Worm (Caenorhabditis elegans) whole organism, early embryonic: ENCODE data around the gene dhs-12.

Experiments used
- B0310.2 ChIP-seq: sonication (generic microtip); optimal IDR thresholded peaks from 2 replicates; lab custom pipeline; 2016; ENCODE audit warnings: mild to moderate bottlenecking, missing genetic modification characterization, missing compliant biosample characterization
- F13C5.2 ChIP-seq: sonication (generic microtip); optimal IDR thresholded peaks from 2 replicates; lab custom pipeline; 2017; ENCODE audit warnings: mild to moderate bottlenecking, missing genetic modification characterization, inconsistent platforms, missing compliant biosample characterization
- aly-1 ChIP-seq: sonication (generic microtip); optimal IDR thresholded peaks from 2 replicates; lab custom pipeline; 2016; ENCODE audit warnings: missing genetic modification characterization, missing compliant biosample characterization
- ama-1 ChIP-seq: fragments of 150-350 bp; optimal IDR thresholded peaks from 2 replicates; lab custom pipeline; 2014
- ceh-13 ChIP-seq: fragments of 200-800 bp; sonication (Bioruptor generic); optimal IDR thresholded peaks from 2 replicates; lab custom pipeline; 2018; ENCODE audit warnings: mild to moderate bottlenecking, missing genetic modification characterization, missing compliant biosample characterization
- ceh-36 ChIP-seq: sonication (generic microtip); optimal IDR thresholded peaks from 2 replicates; lab custom pipeline; 2016; ENCODE audit warnings: missing genetic modification characterization, inconsistent platforms, missing compliant biosample characterization
- ets-7 ChIP-seq: sonication (generic microtip); optimal IDR thresholded peaks from 2 replicates; lab custom pipeline; 2016; ENCODE audit warnings: missing genotype, missing genetic modification characterization, missing compliant biosample characterization
- flt-1 ChIP-seq: fragments of 200-800 bp; sonication (Bioruptor generic); IDR thresholded peaks from 2 replicates; pipeline ENCODE4 v1.3.6; 2022; ENCODE audit warnings: missing genetic modification characterization, missing compliant biosample characterization
- hmbx-1 ChIP-seq: sonication (generic microtip); optimal IDR thresholded peaks from 2 replicates; lab custom pipeline; 2016; ENCODE audit warnings: mild to moderate bottlenecking, missing genetic modification characterization, missing compliant biosample characterization
- hmg-4 ChIP-seq: fragments of 200-800 bp; sonication (Bioruptor generic); optimal IDR thresholded peaks from 2 replicates; lab custom pipeline; 2018; ENCODE audit warnings: mild to moderate bottlenecking, missing genetic modification characterization, missing compliant biosample characterization
- hnd-1 ChIP-seq: sonication (generic microtip); optimal IDR thresholded peaks from 2 replicates; lab custom pipeline; 2016; ENCODE audit warnings: missing genetic modification characterization, missing compliant biosample characterization
- pes-1 ChIP-seq: fragments of 200-800 bp; sonication (Bioruptor generic); IDR thresholded peaks from 2 replicates; pipeline ENCODE4 v1.3.6; 2022; ENCODE audit warnings: missing genetic modification reagents, missing genetic modification characterization, missing compliant biosample characterization
- scrt-1 ChIP-seq: fragments of 200-800 bp; sonication (Bioruptor generic); IDR thresholded peaks from 2 replicates; pipeline ENCODE4 v1.3.6; 2022; ENCODE audit warnings: missing genetic modification characterization, missing compliant biosample characterization
- sea-1 ChIP-seq: fragments of 200-800 bp; sonication (Bioruptor generic); conservative IDR thresholded peaks from 2 replicates; pipeline ENCODE4 v1.3.6; 2022; ENCODE audit warnings: missing genetic modification characterization, missing compliant biosample characterization
- tbx-11 ChIP-seq: fragments of 200-800 bp; sonication (Bioruptor generic); IDR thresholded peaks from 2 replicates; pipeline ENCODE4 v1.3.6; 2022; ENCODE audit warnings: missing genetic modification characterization, missing compliant biosample characterization
- tbx-37 ChIP-seq: fragments of 200-800 bp; sonication (Bioruptor generic); conservative IDR thresholded peaks from 2 replicates; pipeline ENCODE4 v1.3.6; 2022; ENCODE audit warnings: missing genetic modification reagents, missing genetic modification characterization, missing compliant biosample characterization
- tra-4 ChIP-seq: sonication (generic microtip); optimal IDR thresholded peaks from 2 replicates; lab custom pipeline; 2017; ENCODE audit warnings: missing genetic modification characterization, missing compliant biosample characterization

The dhs-12 gene

ce11 chrIV:10129957-10130356, 12.3 kb upstream of the dhs-12 start, which contains the start of gene glt-3:
Gene glt-3, plus strand, starts transcription at chrIV:10130257.
- TF ChIP-seq scrt-1: no peak
- TF ChIP-seq hnd-1: no peak
- no peak for TF ChIP-seq hmg-4
- TF ChIP-seq tbx-37 (GFP tag; lab: Robert Waterston, UW): no peak
- TF ChIP-seq tra-4 (tag; lab: Kevin White, UChicago): no peak
- TF ChIP-seq ama-1: no peak
- TF ChIP-seq tbx-11 (GFP tag; lab: Robert Waterston, UW): no peak
- TF ChIP-seq ceh-13 (GFP tag; lab: Kevin White, UChicago): no peak
- TF ChIP-seq aly-1 (tag; lab: Kevin White, UChicago): no peak
- TF ChIP-seq ets-7 (tag; lab: Kevin White, UChicago): no peak
- no peak for TF ChIP-seq sea-1 (GFP tag; lab: Robert Waterston, UW)

ce11 chrIV:10135817-10136216, 6.4 kb upstream of the dhs-12 start, which contains the start of gene K08F4.5:
Gene K08F4.5, minus strand, starts transcription at chrIV:10135917.
- no peak for TF ChIP-seq tra-4 (tag; lab: Kevin White, UChicago)
- TF ChIP-seq sea-1 (GFP tag; lab: Robert Waterston, UW): no peak
- TF ChIP-seq hmg-4: no peak
- no peak for TF ChIP-seq F13C5.2 (tag; lab: Kevin White, UChicago)
- no peak for TF ChIP-seq aly-1 (tag; lab: Kevin White, UChicago)
- TF ChIP-seq ceh-13 (GFP tag; lab: Kevin White, UChicago): no peak
- no peak for TF ChIP-seq B0310.2 (tag; lab: Kevin White, UChicago)
- no peak for TF ChIP-seq ama-1
- TF ChIP-seq flt-1 (GFP tag; lab: Robert Waterston, UW): no peak

ce11 chrIV:10137804-10138203, 4.5 kb upstream of the dhs-12 start, which contains the start of gene K08F4.12:
Gene K08F4.12, plus strand, starts transcription at chrIV:10138104.
- no peak for TF ChIP-seq tbx-11 (GFP tag; lab: Robert Waterston, UW)
- no peak for TF ChIP-seq ama-1
- TF ChIP-seq pes-1: no peak
- no peak for TF ChIP-seq hmbx-1
- TF ChIP-seq hmg-4: no peak
- TF ChIP-seq scrt-1: no peak
- TF ChIP-seq B0310.2 (tag; lab: Kevin White, UChicago): no peak
- TF ChIP-seq hnd-1: no peak
- no peak for TF ChIP-seq aly-1 (tag; lab: Kevin White, UChicago)
- no peak for TF ChIP-seq flt-1 (GFP tag; lab: Robert Waterston, UW)
- TF ChIP-seq sea-1 (GFP tag; lab: Robert Waterston, UW): no peak
- TF ChIP-seq F13C5.2 (tag; lab: Kevin White, UChicago): no peak

ce11 chrIV:10140143-10140542, 2.1 kb upstream of the dhs-12 start, which contains the start of gene gst-3:
Gene gst-3, minus strand, starts transcription at chrIV:10140243.
- TF ChIP-seq hnd-1 (no peak), pes-1 (no peak), ama-1 (no peak), flt-1 (GFP tag; lab: Robert Waterston, UW) (no peak), tbx-37 (GFP tag; lab: Robert Waterston, UW) (no peak), ceh-36 (tag; lab: Kevin White, UChicago) (no peak), aly-1 (tag; lab: Kevin White, UChicago) (no peak), ets-7 (tag; lab: Kevin White, UChicago) (no peak), B0310.2 (tag; lab: Kevin White, UChicago) (no peak), hmbx-1 (no peak), tbx-11 (GFP tag; lab: Robert Waterston, UW) (no peak), scrt-1 (no peak), sea-1 (GFP tag; lab: Robert Waterston, UW) (no peak), hmg-4 (no peak), F13C5.2 (tag; lab: Kevin White, UChicago) (no peak), ceh-13 (GFP tag; lab: Kevin White, UChicago) (no peak), tra-4 (tag; lab: Kevin White, UChicago) (no peak)

- TF ChIP-seq ceh-13 (GFP tag; lab: Kevin White, UChicago) (no peak), aly-1 (tag; lab: Kevin White, UChicago) (no peak), tra-4 (tag; lab: Kevin White, UChicago) (no peak), F13C5.2 (tag; lab: Kevin White, UChicago) (no peak), B0310.2 (tag; lab: Kevin White, UChicago) (no peak), tbx-11 (GFP tag; lab: Robert Waterston, UW) (no peak), hmg-4 (no peak), ets-7 (tag; lab: Kevin White, UChicago) (no peak), tbx-37 (GFP tag; lab: Robert Waterston, UW) (no peak), sea-1 (GFP tag; lab: Robert Waterston, UW) (no peak), flt-1 (GFP tag; lab: Robert Waterston, UW) (no peak), hmbx-1 (no peak), scrt-1 (no peak), ceh-36 (tag; lab: Kevin White, UChicago) (no peak), ama-1 (no peak), pes-1 (no peak), hnd-1 (no peak)
These were observed 1.4 kb downstream of the dhs-12 start, which contains the start of gene msp-38 for ce11 chrIV:10143640-10144039. Gene msp-38, minus strand, starts transcription at chrIV:10143740.

- TF ChIP-seq tra-4 (tag; lab: Kevin White, UChicago) (no peak), sea-1 (GFP tag; lab: Robert Waterston, UW) (no peak), ceh-13 (GFP tag; lab: Kevin White, UChicago) (no peak), tbx-37 (GFP tag; lab: Robert Waterston, UW) (no peak), F13C5.2 (tag; lab: Kevin White, UChicago) (no peak), ets-7 (tag; lab: Kevin White, UChicago) (no peak), hmbx-1 (no peak), tbx-11 (GFP tag; lab: Robert Waterston, UW) (no peak), hnd-1 (no peak), scrt-1 (no peak), aly-1 (tag; lab: Kevin White, UChicago) (no peak), pes-1 (no peak), flt-1 (GFP tag; lab: Robert Waterston, UW) (no peak), hmg-4 (no peak), ama-1 (no peak), ceh-36 (tag; lab: Kevin White, UChicago) (no peak), B0310.2 (tag; lab: Kevin White, UChicago) (no peak)
These were observed 2.2 kb downstream of the dhs-12 start for ce11 chrIV:10144487-10144886.

- TF ChIP-seq hnd-1 (no peak), tbx-37 (GFP tag; lab: Robert Waterston, UW) (no peak), ama-1 (no peak), F13C5.2 (tag; lab: Kevin White, UChicago) (no peak), pes-1 (no peak), ceh-13 (GFP tag; lab: Kevin White, UChicago) (no peak), tra-4 (tag; lab: Kevin White, UChicago) (no peak), aly-1 (tag; lab: Kevin White, UChicago) (no peak), hmbx-1 (no peak), sea-1 (GFP tag; lab: Robert Waterston, UW) (no peak), ceh-36 (tag; lab: Kevin White, UChicago) (no peak), ets-7 (tag; lab: Kevin White, UChicago) (no peak), scrt-1 (no peak), hmg-4 (no peak), tbx-11 (GFP tag; lab: Robert Waterston, UW) (no peak)
These were observed 2.7 kb downstream of the dhs-12 start for ce11 chrIV:10144909-10145308.
